Fruit fly (Drosophila melanogaster): Measurements from ENCODE around the gene CG34316.
A peak's percentile ranks its signal among the peaks of the same experiment; 100 is the strongest.

CG34316 gene

dm6 chr3R:15206273-15206672 is 24.1 kb upstream of the CG34316 start, which contains the start of gene Spn88Ea (continued):
- TF ChIP-seq ttk (GFP tag; IDR thresholded peaks at IDR 0.05) = no peak
- no peak for TF ChIP-seq CG6175 (GFP tag; IDR thresholded peaks at IDR 0.05)
- no peak for TF ChIP-seq Side (GFP tag; optimal IDR thresholded peaks at IDR 0.05)
- TF ChIP-seq tap (tag; optimal IDR thresholded peaks at IDR 0.05) = no peak
- TF ChIP-seq MTF-1 (GFP tag; optimal IDR thresholded peaks at IDR 0.05; ENCODE audit: borderline replicate concordance) = no peak
- TF ChIP-seq Dbx (GFP tag; IDR thresholded peaks at IDR 0.05) = no peak
- TF ChIP-seq org-1 (GFP tag; optimal IDR thresholded peaks at IDR 0.05) = no peak
- peak; percentile 35; the same call in 1 of the 2 replicates for TF ChIP-seq CG42726 (GFP tag; IDR thresholded peaks at IDR 0.05; ENCODE audit: partially characterized antibody)
- TF ChIP-seq run (tag; optimal IDR thresholded peaks at IDR 0.05) = no peak
- TF ChIP-seq hth (optimal IDR thresholded peaks at IDR 0.05) = no peak
- no peak for TF ChIP-seq TFAM (GFP tag; optimal IDR thresholded peaks at IDR 0.05)
- TF ChIP-seq amos (GFP tag; IDR thresholded peaks at IDR 0.05; ENCODE audit: partially characterized antibody) = peak; percentile 35; the same call in 1 of the 2 replicates
- TF ChIP-seq CG34376 (GFP tag; optimal IDR thresholded peaks at IDR 0.05) = no peak
- TF ChIP-seq Xbp1 (GFP tag; optimal IDR thresholded peaks at IDR 0.05) = no peak
- TF ChIP-seq Atf-2 (GFP tag; optimal IDR thresholded peaks at IDR 0.05) = no peak
- no peak for TF ChIP-seq CG9932 (GFP tag; IDR thresholded peaks at IDR 0.05)
- no peak for TF ChIP-seq Sox102F (GFP tag; optimal IDR thresholded peaks at IDR 0.05)
- TF ChIP-seq slou (GFP tag; optimal IDR thresholded peaks at IDR 0.05) = no peak
- TF ChIP-seq gem (tag; optimal IDR thresholded peaks at IDR 0.05) = no peak
- TF ChIP-seq Mad (GFP tag; optimal IDR thresholded peaks at IDR 0.05) = no peak
- no peak for TF ChIP-seq MBD-R2 (GFP tag; IDR thresholded peaks at IDR 0.05)
- TF ChIP-seq CG10959 (GFP tag; IDR thresholded peaks at IDR 0.05) = no peak
- no peak for TF ChIP-seq CG9817 (tag; optimal IDR thresholded peaks at IDR 0.05)
- no peak for TF ChIP-seq tgo (GFP tag; IDR thresholded peaks at IDR 0.05)

- TF ChIP-seq CG7839 (tag; optimal IDR thresholded peaks at IDR 0.05) (no peak), dati (GFP tag; IDR thresholded peaks at IDR 0.05) (no peak), CG11085 (GFP tag; IDR thresholded peaks at IDR 0.05) (peak; percentile 76), chn (GFP tag; optimal IDR thresholded peaks at IDR 0.05) (peak; percentile 75), CG13287 (GFP tag; IDR thresholded peaks at IDR 0.05; ENCODE audit: partially characterized antibody) (peak; percentile 79), sr (GFP tag; IDR thresholded peaks at IDR 0.05) (0 out of 3 replicates have a peak, but pooled peaks have one; percentile 5), lov (optimal IDR thresholded peaks at IDR 0.05) (no peak), lov (GFP tag; IDR thresholded peaks at IDR 0.05) (0 out of 3 replicates have a peak, but pooled peaks have one; percentile 18), Sox102F (GFP tag; optimal IDR thresholded peaks at IDR 0.05) (no peak), CG15269 (tag; optimal IDR thresholded peaks at IDR 0.05) (no peak), chm (GFP tag; IDR thresholded peaks at IDR 0.05) (peak; percentile 52; the same call in 1 of the 2 replicates), CG1233 (GFP tag; optimal IDR thresholded peaks at IDR 0.05) (peak; percentile 43), CG9817 (tag; optimal IDR thresholded peaks at IDR 0.05) (peak; percentile 71), zfh2 (GFP tag; optimal IDR thresholded peaks at IDR 0.05) (peak; percentile 77), CG10959 (GFP tag; IDR thresholded peaks at IDR 0.05) (no peak), CG6683 (GFP tag; optimal IDR thresholded peaks at IDR 0.05) (peak; percentile 23), GATAe (GFP tag; conservative IDR thresholded peaks at IDR 0.05) (no peak; the same call in 1 of the 2 replicates), CG1647 (GFP tag; optimal IDR thresholded peaks at IDR 0.05) (peak; percentile 66), so (GFP tag; IDR thresholded peaks at IDR 0.05) (peak; percentile 52; the same call in 1 of the 3 replicates), Max (GFP tag; optimal IDR thresholded peaks at IDR 0.05) (peak; percentile 42), CG2875 (GFP tag; optimal IDR thresholded peaks at IDR 0.05) (no peak), sens-2 (GFP tag; IDR thresholded peaks at IDR 0.05) (peak; percentile 40; the same call in 1 of the 2 replicates), CG16779 (GFP tag; IDR thresholded peaks at IDR 0.05) (0 out of 2 replicates have a peak, but pooled peaks have one; percentile 38), CG7556 (GFP tag; optimal IDR thresholded peaks at IDR 0.05) (peak; percentile 59), amos (GFP tag; IDR thresholded peaks at IDR 0.05; ENCODE audit: partially characterized antibody) (peak; percentile 79), ems (GFP tag; optimal IDR thresholded peaks at IDR 0.05) (peak; percentile 61), dimm (GFP tag; IDR thresholded peaks at IDR 0.05) (no peak), Ada2b (GFP tag; IDR thresholded peaks at IDR 0.05) (0 out of 2 replicates have a peak, but pooled peaks have one; percentile 24), tio (GFP tag; optimal IDR thresholded peaks at IDR 0.05) (no peak)
Measured at dm6 chr3R:15208712-15209499, 21.5 kb upstream of the CG34316 start, which contains the start of the genes Spn88Eb and Mau2. Spn88Eb (minus strand) TSS chr3R:15208762. Mau2 (plus strand) TSS chr3R:15209204.

Data from whole organism, embryonic.